Fruit fly (Drosophila melanogaster): Measurements from ENCODE around the gene CG13295.

dm6 chr3L:6059062-6059708 is 15.9 kb downstream of the CG13295 start, which contains the start of gene CG6592:
- TF ChIP-seq CG8478 (optimal IDR thresholded peaks at IDR 0.05): no peak
- TF ChIP-seq CTCF (optimal IDR thresholded peaks at IDR 0.05): peak; percentile 61 to 65
